Worm (Caenorhabditis elegans) whole organism, young adult: Measurements from ENCODE around the gene npl-4.1.

ENCODE experiments used
- F57C9.4 ChIP-seq: sonication (generic microtip); optimal IDR thresholded peaks from 2 replicates; lab custom pipeline; 2017; ENCODE audit warnings: mild to moderate bottlenecking, missing genetic modification characterization, missing compliant biosample characterization
- Y79H2A.3 ChIP-seq: fragments of 200-800 bp; sonication (Bioruptor generic); conservative IDR thresholded peaks from 2 replicates; pipeline ENCODE4 v1.3.6; 2022; ENCODE audit warnings: missing genetic modification reagents, missing genetic modification characterization, missing compliant biosample characterization
- ama-1 ChIP-seq, 3 experiments: fragments of 150-350 bp in 1 of 3; sonication (generic microtip) in 2 of 3; optimal IDR thresholded peaks; 2 replicates each; lab custom pipeline; 2014 to 2018; ENCODE audit warnings: missing biosample characterization in 2 of 3, missing genetic modification characterization in 2 of 3, missing genetic modification reagents in 2 of 3
- ceh-100 ChIP-seq: fragments of 200-800 bp; sonication (Bioruptor generic); IDR thresholded peaks from 2 replicates; pipeline ENCODE4 v1.3.6; 2022; ENCODE audit warnings: missing genetic modification reagents, missing genetic modification characterization, missing compliant biosample characterization
- ceh-40 ChIP-seq: fragments of 200-800 bp; sonication (Bioruptor generic); IDR thresholded peaks from 2 replicates; pipeline ENCODE4 v1.3.6; 2022; ENCODE audit warnings: missing genetic modification characterization, missing compliant biosample characterization
- ets-4 ChIP-seq: fragments of 200-800 bp; sonication (Bioruptor generic); optimal IDR thresholded peaks from 2 replicates; lab custom pipeline; 2018; ENCODE audit warnings: mild to moderate bottlenecking, missing genetic modification characterization, missing compliant biosample characterization
- lsy-27 ChIP-seq: sonication (generic microtip); optimal IDR thresholded peaks from 2 replicates; lab custom pipeline; 2017; ENCODE audit warnings: missing genetic modification characterization, mild to moderate bottlenecking, missing compliant biosample characterization, antibody characterized with exemption, missing genotype, borderline replicate concordance; ENCODE audit not compliant: insufficient read depth
- repo-1 ChIP-seq: sonication (generic microtip); optimal IDR thresholded peaks from 2 replicates; lab custom pipeline; 2017; ENCODE audit warnings: mild to moderate bottlenecking, missing genetic modification characterization, missing compliant biosample characterization
- sdz-38 ChIP-seq: sonication (generic microtip); optimal IDR thresholded peaks from 2 replicates; lab custom pipeline; 2016; ENCODE audit warnings: missing genotype, missing genetic modification characterization, missing compliant biosample characterization
- tbp1 ChIP-seq: fragments of 200-800 bp; sonication (Bioruptor generic); optimal IDR thresholded peaks from 2 replicates; lab custom pipeline; 2018; ENCODE audit warnings: mild to moderate bottlenecking, missing genetic modification characterization, missing compliant biosample characterization

ce11 chrII:5605538-5605945 lies 25.6 kb upstream of the npl-4.1 start:
- TF ChIP-seq lsy-27 (tag; lab: Kevin White, UChicago) (no peak), ama-1 (optimal IDR thresholded peaks at IDR 0.05; lab: Kevin White, UChicago) (no peak), ama-1 (GFP tag; optimal IDR thresholded peaks at IDR 0.05; lab: Kevin White, UChicago) (no peak), ceh-100 (GFP tag; lab: Robert Waterston, UW) (no peak), F57C9.4 (tag; lab: Kevin White, UChicago) (no peak), Y79H2A.3 (GFP tag; lab: Robert Waterston, UW) (no peak), tbp1 (GFP tag; lab: Kevin White, UChicago) (no peak), ets-4 (GFP tag; lab: Kevin White, UChicago) (no peak), ceh-40 (GFP tag; lab: Robert Waterston, UW) (no peak), sdz-38 (no peak), repo-1 (tag; lab: Kevin White, UChicago) (no peak)
